Worm (Caenorhabditis elegans) whole organism, L2 larva: ENCODE data around the gene mpz-3.

Experiments
- aly-2 ChIP-seq: fragments of 150-350 bp; optimal IDR thresholded peaks from 2 replicates; lab custom pipeline; 2014; ENCODE audit warnings: missing biosample characterization, missing genetic modification characterization
- blmp-1 ChIP-seq: sonication (generic microtip); optimal IDR thresholded peaks from 2 replicates; lab custom pipeline; 2017; ENCODE audit warnings: missing genetic modification characterization, mild to moderate bottlenecking, missing compliant biosample characterization, antibody characterized with exemption, moderate library complexity; ENCODE audit not compliant: insufficient read depth
- fos-1 ChIP-seq: fragments of 150-350 bp; optimal IDR thresholded peaks from 2 replicates; lab custom pipeline; 2014; ENCODE audit warnings: missing biosample characterization, missing genetic modification characterization
- lin-39 ChIP-seq: fragments of 150-350 bp; optimal IDR thresholded peaks from 2 replicates; lab custom pipeline; 2014; ENCODE audit warnings: missing biosample characterization, missing genetic modification reagents, missing genetic modification characterization
- mab-5 ChIP-seq: fragments of 150-350 bp; optimal IDR thresholded peaks from 2 replicates; lab custom pipeline; 2014; ENCODE audit warnings: missing biosample characterization, missing genetic modification characterization
- unc-55 ChIP-seq: fragments of 150-350 bp; sonication (generic microtip); optimal IDR thresholded peaks from 3 replicates; lab custom pipeline; 2014; ENCODE audit warnings: missing biosample characterization, missing genetic modification reagents, missing genetic modification characterization
- ztf-11 ChIP-seq: sonication (generic microtip); optimal IDR thresholded peaks from 2 replicates; lab custom pipeline; 2017; ENCODE audit warnings: missing biosample characterization, missing genetic modification characterization

ce11 chrII:6582758-6583157 is 17.6 kb upstream of the mpz-3 start, which contains the start of gene C56C10.4:
- TF ChIP-seq fos-1 (tag; lab: Kevin White, UChicago) = no peak
- no peak for TF ChIP-seq aly-2 (tag; lab: Kevin White, UChicago)
- no peak for TF ChIP-seq ztf-11 (tag; lab: Kevin White, UChicago)
- no peak for TF ChIP-seq mab-5 (tag; lab: Kevin White, UChicago)
- no peak for TF ChIP-seq blmp-1
- TF ChIP-seq lin-39 (tag; lab: Kevin White, UChicago) = no peak
- TF ChIP-seq unc-55 = no peak
